Worm (Caenorhabditis elegans): ENCODE measurements around the gene C14C10.1.

Gene C14C10.1

ce11 chrV:12583421-12583820 lies 4.7 kb upstream of the C14C10.1 start:
- TF ChIP-seq mab-5 (tag; optimal IDR thresholded peaks at IDR 0.05) (no peak), ZK546.5 (tag; optimal IDR thresholded peaks at IDR 0.05) (no peak), unc-55 (GFP tag; optimal IDR thresholded peaks at IDR 0.05) (peak; percentile 58), nhr-25 (tag; optimal IDR thresholded peaks at IDR 0.05) (no peak), sma-3 (GFP tag; optimal IDR thresholded peaks at IDR 0.05) (no peak)

DNA sequence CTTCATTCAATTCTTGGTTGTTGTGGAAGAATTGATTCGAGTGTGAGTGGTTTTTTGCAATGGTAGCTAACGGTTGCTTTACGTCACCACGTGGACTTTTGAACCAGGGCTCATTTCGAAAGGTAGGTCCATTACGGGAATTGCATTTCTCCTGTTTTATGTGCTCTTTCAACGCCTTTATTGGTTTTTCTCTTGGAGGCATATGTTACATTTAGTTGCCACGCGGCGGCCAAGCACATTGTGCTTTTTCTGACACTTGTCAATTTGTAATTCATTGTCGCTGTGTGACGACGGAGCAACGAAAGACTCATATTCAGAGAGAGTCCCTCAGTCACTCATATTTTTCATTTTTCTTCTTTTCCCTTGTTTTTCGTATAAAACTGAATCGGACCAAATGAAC lies 3.4 kb upstream of the C14C10.1 start:
- TF ChIP-seq nhr-129 (tag; optimal IDR thresholded peaks at IDR 0.05) (no peak), lin-11 (tag; optimal IDR thresholded peaks at IDR 0.05) (peak; percentile 10), crh-2 (tag; optimal IDR thresholded peaks at IDR 0.05) (peak; percentile 14), R02D3.7 (tag; optimal IDR thresholded peaks at IDR 0.05) (no peak)

- no peak for TF ChIP-seq unc-55 (GFP tag; optimal IDR thresholded peaks at IDR 0.05)
- no peak for TF ChIP-seq unc-62 (GFP tag; optimal IDR thresholded peaks at IDR 0.05)
- TF ChIP-seq lin-11 (tag; optimal IDR thresholded peaks at IDR 0.05): no peak
- TF ChIP-seq lsy-2 (tag; optimal IDR thresholded peaks at IDR 0.05): no peak
- TF ChIP-seq alr-1 (tag; optimal IDR thresholded peaks at IDR 0.05): no peak
- TF ChIP-seq mdl-1 (tag; optimal IDR thresholded peaks at IDR 0.05): no peak
- TF ChIP-seq elt-3 (tag; optimal IDR thresholded peaks at IDR 0.05): no peak
- no peak for TF ChIP-seq aly-2 (tag; optimal IDR thresholded peaks at IDR 0.05)
- TF ChIP-seq ztf-4 (tag; optimal IDR thresholded peaks at IDR 0.05): no peak
Observed at ce11 chrV:12586793-12587192, 1.3 kb upstream of the C14C10.1 start.

ce11 chrV:12590601-12591000 lies 2.5 kb downstream of the C14C10.1 start, which contains the start of gene ttr-43:
ttr-43 (minus strand) TSS chrV:12590701.
- TF ChIP-seq nhr-77 (tag; optimal IDR thresholded peaks at IDR 0.05): no peak
- no peak for TF ChIP-seq aly-2 (tag; optimal IDR thresholded peaks at IDR 0.05)

DNA sequence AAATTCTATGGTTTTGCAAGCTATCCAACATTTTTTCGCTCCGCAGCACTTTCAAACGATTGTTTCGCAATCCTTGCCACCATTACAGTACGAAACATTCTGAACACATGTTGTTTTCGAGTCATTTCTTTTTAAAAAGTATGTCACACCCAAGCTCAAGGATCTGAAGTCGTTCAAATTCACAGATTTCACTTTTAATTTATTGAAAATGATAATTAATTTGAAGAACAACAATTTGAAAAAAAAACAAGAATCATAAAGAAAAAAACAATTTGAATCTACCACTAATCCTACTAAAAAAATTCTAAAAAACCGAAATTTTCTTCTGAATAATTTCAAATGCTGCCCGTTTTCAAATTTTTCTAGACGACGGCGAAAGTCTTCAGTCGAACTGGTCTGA lies 4.2 kb downstream of the C14C10.1 start, which contains the start of gene C14C10.2:
Gene C14C10.2 (minus strand): TSS at position 101 of the 400 bp plus-strand sequence.
- TF ChIP-seq nhr-11 (tag; optimal IDR thresholded peaks at IDR 0.05) (no peak), elt-1 (tag; optimal IDR thresholded peaks at IDR 0.05) (no peak), lin-11 (tag; optimal IDR thresholded peaks at IDR 0.05) (no peak), mbf-1 (tag; optimal IDR thresholded peaks at IDR 0.05) (no peak), nhr-23 (tag; optimal IDR thresholded peaks at IDR 0.05) (no peak), elt-3 (tag; optimal IDR thresholded peaks at IDR 0.05) (no peak), unc-62 (GFP tag; optimal IDR thresholded peaks at IDR 0.05) (no peak), ztf-11 (tag; optimal IDR thresholded peaks at IDR 0.05) (no peak), R02D3.7 (tag; optimal IDR thresholded peaks at IDR 0.05) (no peak), ztf-1 (GFP tag; conservative IDR thresholded peaks at IDR 0.05) (no peak)

ce11 chrV:12596196-12596595 lies 8.1 kb downstream of the C14C10.1 start, which contains the start of gene mma-1:
mma-1 (minus strand) TSS chrV:12596296.
- TF ChIP-seq unc-39 (tag; optimal IDR thresholded peaks at IDR 0.05) (no peak), nhr-23 (tag; optimal IDR thresholded peaks at IDR 0.05) (no peak), sma-9 (GFP tag; optimal IDR thresholded peaks at IDR 0.05) (no peak), sma-9 (tag; optimal IDR thresholded peaks at IDR 0.05) (no peak), snpc-4 (tag; optimal IDR thresholded peaks at IDR 0.05) (no peak), ztf-1 (GFP tag; conservative IDR thresholded peaks at IDR 0.05) (no peak), nhr-25 (tag; optimal IDR thresholded peaks at IDR 0.05) (no peak), mab-5 (tag; optimal IDR thresholded peaks at IDR 0.05) (no peak), lin-11 (tag; optimal IDR thresholded peaks at IDR 0.05) (no peak), nhr-12 (tag; optimal IDR thresholded peaks at IDR 0.05) (no peak), unc-62 (GFP tag; optimal IDR thresholded peaks at IDR 0.05) (no peak), crh-2 (tag; optimal IDR thresholded peaks at IDR 0.05) (no peak), lin-13 (GFP tag; optimal IDR thresholded peaks at IDR 0.05) (no peak), ztf-11 (tag; optimal IDR thresholded peaks at IDR 0.05) (no peak), sma-3 (GFP tag; optimal IDR thresholded peaks at IDR 0.05) (no peak)

DNA sequence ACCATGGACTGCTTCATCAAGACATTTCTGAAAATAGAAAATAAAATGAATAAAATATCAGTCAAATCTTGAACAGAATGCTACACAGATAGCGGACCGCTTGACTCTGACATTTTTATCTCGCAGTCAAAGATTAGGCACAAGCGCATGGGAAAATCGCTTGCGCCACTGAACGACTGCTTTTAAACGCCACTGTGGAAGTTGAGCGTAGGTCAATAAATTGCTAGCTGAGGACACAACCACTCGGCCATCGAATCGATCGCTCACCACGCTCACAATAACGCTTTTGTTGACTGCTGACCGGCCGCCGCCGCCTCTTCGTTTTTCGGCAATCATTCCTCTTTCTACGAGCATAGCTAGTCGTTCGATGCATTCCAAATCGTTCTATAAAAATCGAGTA lies 8.7 kb downstream of the C14C10.1 start:
- TF ChIP-seq mdl-1 (tag; optimal IDR thresholded peaks at IDR 0.05): no peak
- TF ChIP-seq nhr-25 (tag; optimal IDR thresholded peaks at IDR 0.05): no peak
- no peak for TF ChIP-seq lin-39 (tag; optimal IDR thresholded peaks at IDR 0.05)
- no peak for TF ChIP-seq unc-39 (tag; optimal IDR thresholded peaks at IDR 0.05)
- peak; percentile 44 for TF ChIP-seq F13H6.1 (tag; optimal IDR thresholded peaks at IDR 0.05)
- TF ChIP-seq nhr-11 (tag; optimal IDR thresholded peaks at IDR 0.05): no peak
- no peak for TF ChIP-seq snpc-4 (tag; optimal IDR thresholded peaks at IDR 0.05)
- TF ChIP-seq R02D3.7 (tag; optimal IDR thresholded peaks at IDR 0.05): no peak
- no peak for TF ChIP-seq ceh-16 (tag; optimal IDR thresholded peaks at IDR 0.05)
- peak; percentile 18 for TF ChIP-seq lin-11 (tag; optimal IDR thresholded peaks at IDR 0.05)
- TF ChIP-seq ztf-4 (tag; optimal IDR thresholded peaks at IDR 0.05): no peak
- no peak for TF ChIP-seq ama-1 (optimal IDR thresholded peaks at IDR 0.05)
- TF ChIP-seq elt-1 (tag; optimal IDR thresholded peaks at IDR 0.05): no peak
- TF ChIP-seq alr-1 (tag; optimal IDR thresholded peaks at IDR 0.05): no peak
- peak; percentile 70 for TF ChIP-seq nhr-129 (tag; optimal IDR thresholded peaks at IDR 0.05)
- TF ChIP-seq lin-13 (GFP tag; optimal IDR thresholded peaks at IDR 0.05): peak; percentile 55
- TF ChIP-seq mbf-1 (tag; optimal IDR thresholded peaks at IDR 0.05): no peak
- TF ChIP-seq peb-1 (tag; optimal IDR thresholded peaks at IDR 0.05): no peak
- TF ChIP-seq ZK546.5 (tag; optimal IDR thresholded peaks at IDR 0.05): no peak
- no peak for TF ChIP-seq nhr-10 (tag; optimal IDR thresholded peaks at IDR 0.05)
- TF ChIP-seq gmeb-1 (tag; optimal IDR thresholded peaks at IDR 0.05): peak; percentile 51
- TF ChIP-seq mab-5 (tag; optimal IDR thresholded peaks at IDR 0.05): no peak
- TF ChIP-seq unc-62 (GFP tag; optimal IDR thresholded peaks at IDR 0.05): no peak
- TF ChIP-seq crh-2 (tag; optimal IDR thresholded peaks at IDR 0.05): peak; percentile 26
- TF ChIP-seq fos-1 (tag; optimal IDR thresholded peaks at IDR 0.05): peak; percentile 16
- no peak for TF ChIP-seq nhr-23 (tag; optimal IDR thresholded peaks at IDR 0.05)
- peak; percentile 37 for TF ChIP-seq C34F6.9 (tag; optimal IDR thresholded peaks at IDR 0.05)
- peak; percentile 58 for TF ChIP-seq sma-9 (GFP tag; optimal IDR thresholded peaks at IDR 0.05)
- no peak for TF ChIP-seq sma-9 (tag; optimal IDR thresholded peaks at IDR 0.05)

Data from whole organism, L2 larva.